Fruit fly (Drosophila melanogaster) whole organism, embryonic: Measurements from ENCODE around the gene CG10730.

Experiments
- Bgb ChIP-seq: fragments of 200-800 bp; sonication (Bioruptor generic); IDR thresholded peaks from 2 replicates; pipeline ENCODE4 v1.3.6; 2022; ENCODE audit warnings: missing biosample characterization, missing genetic modification characterization; ENCODE audit not compliant: partially characterized antibody
- BtbVII ChIP-seq: fragments of 200-800 bp; sonication (Bioruptor generic); optimal IDR thresholded peaks from 3 replicates; lab custom pipeline; 2017; ENCODE audit warnings: missing biosample characterization, mild to moderate bottlenecking, missing genetic modification characterization
- C15 ChIP-seq: fragments of 200-800 bp; sonication (Bioruptor generic); IDR thresholded peaks from 3 replicates; pipeline ENCODE4 v1.3.6; 2022; ENCODE audit warnings: missing biosample characterization, missing genetic modification characterization
- CG10274 ChIP-seq: fragments of 200-800 bp; sonication (Bioruptor generic); optimal IDR thresholded peaks from 3 replicates; lab custom pipeline; 2017; ENCODE audit warnings: missing biosample characterization, mild to moderate bottlenecking, missing genetic modification characterization
- CG11247 ChIP-seq: fragments of 200-800 bp; sonication (Bioruptor generic); IDR thresholded peaks from 2 replicates; pipeline ENCODE4 v1.3.6; 2022; ENCODE audit warnings: missing biosample characterization, missing genetic modification characterization
- CG12659 ChIP-seq: fragments of 200-800 bp; sonication (Bioruptor generic); optimal IDR thresholded peaks from 3 replicates; lab custom pipeline; 2017; ENCODE audit warnings: mild to moderate bottlenecking, missing biosample characterization, missing genetic modification reagents, missing genetic modification characterization
- CG15601 ChIP-seq: fragments of 200-800 bp; sonication (Bioruptor generic); optimal IDR thresholded peaks from 3 replicates; lab custom pipeline; 2019; ENCODE audit warnings: missing biosample characterization, mild to moderate bottlenecking, missing genetic modification characterization, moderate library complexity
- CG16813 ChIP-seq: fragments of 200-800 bp; sonication (Bioruptor generic); IDR thresholded peaks from 3 replicates; pipeline ENCODE4 v1.3.6; 2022; ENCODE audit warnings: missing biosample characterization, missing genetic modification characterization; ENCODE audit not compliant: partially characterized antibody
- CG17361 ChIP-seq: fragments of 200-800 bp; sonication (Bioruptor generic); IDR thresholded peaks from 3 replicates; pipeline ENCODE4 v1.3.6; 2022; ENCODE audit warnings: missing biosample characterization, missing genetic modification characterization
- CG18011 ChIP-seq: fragments of 200-800 bp; sonication (Bioruptor generic); optimal IDR thresholded peaks from 2 replicates; lab custom pipeline; 2017; ENCODE audit warnings: missing biosample characterization, missing genetic modification characterization, mild to moderate bottlenecking, moderate library complexity, missing genotype
- CG3163 ChIP-seq: fragments of 200-800 bp; sonication (Bioruptor generic); optimal IDR thresholded peaks from 3 replicates; lab custom pipeline; 2016; ENCODE audit warnings: missing biosample characterization, missing genetic modification characterization
- CG32767 ChIP-seq: fragments of 200-800 bp; sonication (Bioruptor generic); IDR thresholded peaks from 2 replicates; pipeline ENCODE4 v1.3.6; 2022; ENCODE audit warnings: missing biosample characterization, missing genetic modification characterization
- CG4854 ChIP-seq: fragments of 200-800 bp; sonication (Bioruptor generic); optimal IDR thresholded peaks from 2 replicates; lab custom pipeline; 2016; ENCODE audit warnings: missing biosample characterization, missing genetic modification characterization, inconsistent platforms
- CG6689 ChIP-seq: fragments of 200-800 bp; sonication (Bioruptor generic); IDR thresholded peaks from 2 replicates; pipeline ENCODE4 v1.3.6; 2022; ENCODE audit warnings: missing biosample characterization, missing genetic modification characterization
- CHES-1-like ChIP-seq: fragments of 200-800 bp; sonication (Bioruptor generic); optimal IDR thresholded peaks from 2 replicates; lab custom pipeline; 2016; ENCODE audit warnings: missing biosample characterization, missing genetic modification characterization
- CTCF ChIP-seq: fragments of 200-800 bp; sonication (Bioruptor generic); optimal IDR thresholded peaks from 2 replicates; lab custom pipeline; 2017; ENCODE audit warnings: missing biosample characterization, mild to moderate bottlenecking, missing genetic modification characterization, moderate library complexity
- Hmx ChIP-seq: fragments of 200-800 bp; sonication (Bioruptor generic); optimal IDR thresholded peaks from 2 replicates; lab custom pipeline; 2016; ENCODE audit warnings: missing biosample characterization, missing genetic modification characterization
- Jarid2 ChIP-seq: fragments of 200-800 bp; sonication (Bioruptor generic); optimal IDR thresholded peaks from 3 replicates; lab custom pipeline; 2017; ENCODE audit warnings: mild to moderate bottlenecking, missing biosample characterization, missing genetic modification reagents, missing genetic modification characterization
- Lhr ChIP-seq: fragments of 200-800 bp; sonication (Bioruptor generic); optimal IDR thresholded peaks from 3 replicates; lab custom pipeline; 2017; ENCODE audit warnings: mild to moderate bottlenecking, missing biosample characterization, missing genetic modification reagents, missing genetic modification characterization
- Lpt ChIP-seq: fragments of >200 bp; optimal IDR thresholded peaks from 2 replicates; lab custom pipeline; 2018; ENCODE audit warnings: missing biosample characterization, missing genetic modification characterization
- Med ChIP-seq: fragments of 200-800 bp; sonication (Bioruptor generic); peaks from one replicate; lab custom pipeline; 2016; ENCODE audit warnings: missing biosample characterization, missing genetic modification characterization, mild to moderate bottlenecking, inconsistent platforms, moderate library complexity
- Myb ChIP-seq: fragments of 200-800 bp; sonication (Bioruptor generic); optimal IDR thresholded peaks from 2 replicates; lab custom pipeline; 2016; ENCODE audit warnings: missing biosample characterization, missing genetic modification characterization
- amos ChIP-seq: fragments of 200-800 bp; sonication (Bioruptor generic); IDR thresholded peaks from 2 replicates; pipeline ENCODE4 v1.3.6; 2022; ENCODE audit warnings: missing biosample characterization, missing genetic modification characterization; ENCODE audit not compliant: partially characterized antibody
- bowl ChIP-seq: fragments of 200-800 bp; sonication (Bioruptor generic); IDR thresholded peaks from 2 replicates; pipeline ENCODE4 v1.3.6; 2022; ENCODE audit warnings: missing biosample characterization, missing genetic modification characterization
- caup ChIP-seq: fragments of 200-800 bp; sonication (Bioruptor generic); optimal IDR thresholded peaks from 3 replicates; lab custom pipeline; 2017; ENCODE audit warnings: missing biosample characterization, mild to moderate bottlenecking, missing genetic modification characterization, moderate library complexity; ENCODE audit not compliant: severe bottlenecking
- nerfin-2 ChIP-seq: fragments of 200-800 bp; sonication (Bioruptor generic); IDR thresholded peaks from 2 replicates; pipeline ENCODE4 v1.3.6; 2022; ENCODE audit warnings: missing biosample characterization, missing genetic modification characterization; ENCODE audit not compliant: partially characterized antibody
- pros ChIP-seq: fragments of 200-800 bp; sonication (Bioruptor generic); optimal IDR thresholded peaks from 3 replicates; lab custom pipeline; 2019; ENCODE audit warnings: missing biosample characterization, mild to moderate bottlenecking, missing genetic modification characterization, moderate library complexity
- pum ChIP-seq: fragments of 200-800 bp; sonication (Bioruptor generic); optimal IDR thresholded peaks from 2 replicates; lab custom pipeline; 2016; ENCODE audit warnings: missing biosample characterization, missing genetic modification characterization
- ttk ChIP-seq: fragments of 200-800 bp; sonication (Bioruptor generic); IDR thresholded peaks from 2 replicates; pipeline ENCODE4 v2.1.2; 2022; ENCODE audit warnings: missing biosample characterization, missing genetic modification characterization

Gene CG10730

dm6 chr2L:20024333-20024732, 47.7 kb downstream of the CG10730 start:
- TF ChIP-seq Lhr, result no peak
- TF ChIP-seq Lpt (GFP tag; lab: Kevin White, UChicago), result no peak
- TF ChIP-seq C15 (GFP tag; lab: Robert Waterston, UW), result no peak
- TF ChIP-seq CG15601 (tag; lab: Kevin White, UChicago), result peak; percentile 78
- TF ChIP-seq CTCF, result peak; percentile 60
- TF ChIP-seq CG4854 (GFP tag; lab: Kevin White, UChicago), result no peak
- TF ChIP-seq CG17361 (GFP tag; lab: Robert Waterston, UW), result no peak
- TF ChIP-seq amos (GFP tag; lab: Robert Waterston, UW), result peak; percentile 46; the same call in 1 of the 2 replicates
- no peak for TF ChIP-seq CHES-1-like (GFP tag; lab: Kevin White, UChicago)
- no peak for TF ChIP-seq Myb (GFP tag; lab: Kevin White, UChicago)
- TF ChIP-seq pum (GFP tag; lab: Kevin White, UChicago), result no peak
- peak; percentile 38; the same call in 1 of the 3 replicates for TF ChIP-seq CG16813 (GFP tag; lab: Robert Waterston, UW)
- TF ChIP-seq CG18011 (GFP tag; lab: Kevin White, UChicago), result no peak
- TF ChIP-seq CG12659, result no peak
- TF ChIP-seq CG11247 (GFP tag; lab: Robert Waterston, UW), result no peak
- TF ChIP-seq caup (GFP tag; lab: Kevin White, UChicago), result no peak
- no peak for TF ChIP-seq Hmx (GFP tag; lab: Kevin White, UChicago)
- TF ChIP-seq CG10274 (GFP tag; lab: Kevin White, UChicago), result no peak
- no peak for TF ChIP-seq BtbVII
- TF ChIP-seq ttk (GFP tag; lab: Robert Waterston, UW), result no peak
- peak; percentile 60; the same call in 1 of the 2 replicates for TF ChIP-seq Bgb
- no peak for TF ChIP-seq pros
- no peak for TF ChIP-seq CG32767 (GFP tag; lab: Robert Waterston, UW)
- TF ChIP-seq CG6689 (GFP tag; lab: Robert Waterston, UW), result no peak
- TF ChIP-seq nerfin-2 (GFP tag; lab: Robert Waterston, UW), result no peak
- no peak for TF ChIP-seq CG3163 (GFP tag; lab: Kevin White, UChicago)
- TF ChIP-seq Jarid2 (GFP tag; lab: Kevin White, UChicago), result no peak

- peak; percentile 10 for TF ChIP-seq Med (GFP tag; lab: Kevin White, UChicago)
- no peak for TF ChIP-seq bowl (GFP tag; lab: Robert Waterston, UW)
- TF ChIP-seq, all 482 proteins: peak for 1
These were observed 51.9 kb downstream of the CG10730 start for dm6 chr2L:20020091-20020490.
